Worm (Caenorhabditis elegans) whole organism, midembryonic: ENCODE measurements around the gene grd-4.

Experiments
- T22C8.4 ChIP-seq: fragments of 200-800 bp; sonication (Bioruptor generic); IDR thresholded peaks from 2 replicates; pipeline ENCODE4 v1.3.6; 2022; ENCODE audit warnings: missing genetic modification characterization, missing compliant biosample characterization
- cog-1 ChIP-seq: sonication (generic microtip); optimal IDR thresholded peaks from 2 replicates; lab custom pipeline; 2016; ENCODE audit warnings: missing genetic modification characterization, missing compliant biosample characterization
- flt-1 ChIP-seq: fragments of 200-800 bp; sonication (Bioruptor generic); IDR thresholded peaks from 2 replicates; pipeline ENCODE4 v1.3.6; 2022; ENCODE audit warnings: missing genetic modification characterization, missing compliant biosample characterization
- klf-2 ChIP-seq: fragments of 200-800 bp; sonication (Bioruptor generic); conservative IDR thresholded peaks from 2 replicates; pipeline ENCODE4 v1.3.6; 2022; ENCODE audit warnings: missing genetic modification reagents, missing genetic modification characterization, missing compliant biosample characterization
- med-1 ChIP-seq: sonication (generic microtip); optimal IDR thresholded peaks from 2 replicates; lab custom pipeline; 2017; ENCODE audit warnings: missing genetic modification characterization, mild to moderate bottlenecking, missing compliant biosample characterization, antibody characterized with exemption, missing genetic modification reagents; ENCODE audit not compliant: insufficient read depth
- ref-1 ChIP-seq: fragments of 200-800 bp; sonication (Bioruptor generic); conservative IDR thresholded peaks from 2 replicates; pipeline ENCODE4 v1.3.6; 2022; ENCODE audit warnings: missing genetic modification reagents, missing genetic modification characterization, missing compliant biosample characterization
- tab-1 ChIP-seq: fragments of 200-800 bp; sonication (Bioruptor generic); IDR thresholded peaks from 2 replicates; pipeline ENCODE4 v1.3.6; 2022; ENCODE audit warnings: missing genetic modification characterization, missing compliant biosample characterization
- ztf-23 ChIP-seq: fragments of 200-800 bp; sonication (Bioruptor generic); IDR thresholded peaks from 2 replicates; pipeline ENCODE4 v1.3.6; 2022; ENCODE audit warnings: missing genetic modification reagents, missing genetic modification characterization, missing compliant biosample characterization
- ztf-29 ChIP-seq: fragments of 200-800 bp; sonication (Bioruptor generic); IDR thresholded peaks from 2 replicates; pipeline ENCODE4 v1.3.6; 2022; ENCODE audit warnings: missing genetic modification reagents, missing genetic modification characterization, missing compliant biosample characterization

The grd-4 gene

ce11 chrX:8492750-8493149 lies 8.3 kb upstream of the grd-4 start:
- TF ChIP-seq ztf-23 (GFP tag; lab: Robert Waterston, UW): no peak
- TF ChIP-seq ref-1: no peak
- no peak for TF ChIP-seq klf-2 (GFP tag; lab: Robert Waterston, UW)
- no peak for TF ChIP-seq tab-1 (GFP tag; lab: Robert Waterston, UW)
- no peak for TF ChIP-seq med-1 (GFP tag; lab: Kevin White, UChicago)
- no peak for TF ChIP-seq ztf-29 (GFP tag; lab: Robert Waterston, UW)
- no peak for TF ChIP-seq cog-1 (tag; lab: Kevin White, UChicago)
- TF ChIP-seq T22C8.4 (GFP tag; lab: Robert Waterston, UW): no peak
- no peak for TF ChIP-seq flt-1 (GFP tag; lab: Robert Waterston, UW)

- TF ChIP-seq klf-2 (GFP tag; lab: Robert Waterston, UW) (no peak), ref-1 (no peak), cog-1 (tag; lab: Kevin White, UChicago) (no peak), tab-1 (GFP tag; lab: Robert Waterston, UW) (no peak), flt-1 (GFP tag; lab: Robert Waterston, UW) (no peak), T22C8.4 (GFP tag; lab: Robert Waterston, UW) (no peak), ztf-23 (GFP tag; lab: Robert Waterston, UW) (no peak), ztf-29 (GFP tag; lab: Robert Waterston, UW) (no peak), med-1 (GFP tag; lab: Kevin White, UChicago) (no peak)
Measured at ce11 chrX:8495005-8495404, 6.0 kb upstream of the grd-4 start, which contains the start of gene T01B10.5. Gene T01B10.5, plus strand, starts transcription at chrX:8495305.

ce11 chrX:8499721-8500120 lies 1.3 kb upstream of the grd-4 start, which contains the start of gene grd-14:
Gene grd-14, plus strand, starts transcription at chrX:8500021.
- TF ChIP-seq ztf-23 (GFP tag; lab: Robert Waterston, UW): 0 out of 2 replicates have a peak, but pooled peaks have one; percentile 9
- TF ChIP-seq flt-1 (GFP tag; lab: Robert Waterston, UW): no peak
- no peak for TF ChIP-seq T22C8.4 (GFP tag; lab: Robert Waterston, UW)
- no peak for TF ChIP-seq ztf-29 (GFP tag; lab: Robert Waterston, UW)
- no peak for TF ChIP-seq cog-1 (tag; lab: Kevin White, UChicago)

DNA sequence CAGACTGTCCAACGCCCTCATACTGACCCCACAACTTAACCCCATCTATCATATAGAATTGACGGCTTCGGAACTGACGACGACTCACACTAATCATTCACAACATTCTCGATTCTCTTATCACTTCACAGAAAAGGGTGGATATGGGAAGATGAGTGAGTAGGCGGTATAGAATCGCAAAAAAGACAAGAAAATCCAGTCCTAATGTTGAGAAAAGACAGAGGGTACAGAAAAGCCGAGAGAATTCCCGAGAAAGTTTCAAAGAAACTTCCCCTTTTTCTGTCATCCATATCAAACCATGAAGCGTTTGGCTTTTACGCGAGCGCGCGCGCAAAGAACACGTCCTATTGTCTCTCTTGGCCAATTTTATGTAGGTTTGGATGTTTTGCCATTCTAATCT lies 3.2 kb downstream of the grd-4 start:
- TF ChIP-seq T22C8.4 (GFP tag; lab: Robert Waterston, UW): no peak
- no peak for TF ChIP-seq ztf-29 (GFP tag; lab: Robert Waterston, UW)
- no peak for TF ChIP-seq klf-2 (GFP tag; lab: Robert Waterston, UW)
- TF ChIP-seq med-1 (GFP tag; lab: Kevin White, UChicago): no peak
- no peak for TF ChIP-seq ref-1
- TF ChIP-seq flt-1 (GFP tag; lab: Robert Waterston, UW): no peak
- no peak for TF ChIP-seq tab-1 (GFP tag; lab: Robert Waterston, UW)
- no peak for TF ChIP-seq cog-1 (tag; lab: Kevin White, UChicago)
- TF ChIP-seq ztf-23 (GFP tag; lab: Robert Waterston, UW): no peak

DNA sequence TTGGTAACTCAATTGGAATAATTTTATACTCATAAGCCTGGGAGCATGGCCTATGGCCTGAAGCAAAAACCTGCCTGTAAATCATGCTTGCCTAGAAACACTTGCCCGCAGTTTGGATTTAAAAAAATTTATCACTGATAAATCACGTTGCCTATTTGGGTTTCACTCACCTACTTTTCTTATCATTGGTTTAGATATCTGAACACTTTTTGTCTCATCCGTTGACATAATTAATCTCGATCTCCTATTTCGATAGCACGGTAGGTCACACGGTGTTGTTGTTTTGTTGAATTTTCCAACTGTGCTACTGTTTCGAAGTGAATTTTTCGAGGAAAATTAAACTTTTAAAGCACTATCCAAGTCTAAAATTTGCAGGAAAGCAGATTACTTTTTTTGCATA lies 6.0 kb downstream of the grd-4 start:
- no peak for TF ChIP-seq med-1 (GFP tag; lab: Kevin White, UChicago)

ce11 chrX:8507576-8507975 lies 6.6 kb downstream of the grd-4 start, which contains the start of gene H03E18.1:
Gene H03E18.1, plus strand, starts transcription at chrX:8507876.
- no peak for TF ChIP-seq ztf-23 (GFP tag; lab: Robert Waterston, UW)
- no peak for TF ChIP-seq ztf-29 (GFP tag; lab: Robert Waterston, UW)
- no peak for TF ChIP-seq flt-1 (GFP tag; lab: Robert Waterston, UW)
- TF ChIP-seq T22C8.4 (GFP tag; lab: Robert Waterston, UW): no peak
- TF ChIP-seq med-1 (GFP tag; lab: Kevin White, UChicago): no peak
- TF ChIP-seq ref-1: no peak
- no peak for TF ChIP-seq cog-1 (tag; lab: Kevin White, UChicago)
- no peak for TF ChIP-seq klf-2 (GFP tag; lab: Robert Waterston, UW)
- TF ChIP-seq tab-1 (GFP tag; lab: Robert Waterston, UW): no peak

- no peak for TF ChIP-seq T22C8.4 (GFP tag; lab: Robert Waterston, UW)
- no peak for TF ChIP-seq klf-2 (GFP tag; lab: Robert Waterston, UW)
- no peak for TF ChIP-seq med-1 (GFP tag; lab: Kevin White, UChicago)
- no peak for TF ChIP-seq ztf-29 (GFP tag; lab: Robert Waterston, UW)
- no peak for TF ChIP-seq ref-1
- no peak for TF ChIP-seq tab-1 (GFP tag; lab: Robert Waterston, UW)
- no peak for TF ChIP-seq cog-1 (tag; lab: Kevin White, UChicago)
- TF ChIP-seq ztf-23 (GFP tag; lab: Robert Waterston, UW): no peak
- no peak for TF ChIP-seq flt-1 (GFP tag; lab: Robert Waterston, UW)
Measured at ce11 chrX:8509088-8509487, 8.1 kb downstream of the grd-4 start.

DNA sequence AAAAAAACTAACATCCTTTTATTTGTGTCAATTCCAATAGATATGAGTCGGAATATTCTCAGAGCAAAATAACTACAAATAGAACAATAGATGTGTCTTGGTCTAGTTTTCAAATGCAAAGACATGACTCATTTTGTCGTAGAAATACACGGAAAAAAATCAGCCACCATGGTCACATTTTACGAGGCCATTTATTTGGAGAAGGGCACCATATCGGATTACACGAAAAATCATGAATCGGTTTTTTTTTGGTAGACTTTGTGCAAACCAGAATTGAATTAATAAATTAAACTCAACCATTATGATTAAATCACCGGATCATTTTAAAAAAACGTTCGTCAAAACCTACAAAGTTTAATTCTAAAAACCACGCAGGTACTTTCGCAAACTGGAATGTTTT lies 19.4 kb downstream of the grd-4 start, which contains the start of gene H03E18.2:
Gene H03E18.2, minus strand, starts transcription at position 101 of the 400 bp plus-strand sequence.
- TF ChIP-seq flt-1 (GFP tag; lab: Robert Waterston, UW) (no peak), med-1 (GFP tag; lab: Kevin White, UChicago) (no peak), ztf-23 (GFP tag; lab: Robert Waterston, UW) (no peak), tab-1 (GFP tag; lab: Robert Waterston, UW) (no peak), T22C8.4 (GFP tag; lab: Robert Waterston, UW) (no peak), ref-1 (no peak), cog-1 (tag; lab: Kevin White, UChicago) (no peak), ztf-29 (GFP tag; lab: Robert Waterston, UW) (no peak), klf-2 (GFP tag; lab: Robert Waterston, UW) (no peak)

- TF ChIP-seq flt-1 (GFP tag; lab: Robert Waterston, UW): no peak
- TF ChIP-seq T22C8.4 (GFP tag; lab: Robert Waterston, UW): no peak
- no peak for TF ChIP-seq ref-1
- no peak for TF ChIP-seq med-1 (GFP tag; lab: Kevin White, UChicago)
- no peak for TF ChIP-seq tab-1 (GFP tag; lab: Robert Waterston, UW)
- TF ChIP-seq ztf-29 (GFP tag; lab: Robert Waterston, UW): no peak
- TF ChIP-seq ztf-23 (GFP tag; lab: Robert Waterston, UW): no peak
Measured at ce11 chrX:8521614-8522013, 20.6 kb downstream of the grd-4 start, which contains the start of gene C03G5.14. Gene C03G5.14, plus strand, starts transcription at chrX:8521914.
